Fruit fly (Drosophila melanogaster): ENCODE measurements around the gene CG17292.
A peak's percentile ranks its signal among the peaks of the same experiment; 100 is the strongest.

Gene CG17292

DNA sequence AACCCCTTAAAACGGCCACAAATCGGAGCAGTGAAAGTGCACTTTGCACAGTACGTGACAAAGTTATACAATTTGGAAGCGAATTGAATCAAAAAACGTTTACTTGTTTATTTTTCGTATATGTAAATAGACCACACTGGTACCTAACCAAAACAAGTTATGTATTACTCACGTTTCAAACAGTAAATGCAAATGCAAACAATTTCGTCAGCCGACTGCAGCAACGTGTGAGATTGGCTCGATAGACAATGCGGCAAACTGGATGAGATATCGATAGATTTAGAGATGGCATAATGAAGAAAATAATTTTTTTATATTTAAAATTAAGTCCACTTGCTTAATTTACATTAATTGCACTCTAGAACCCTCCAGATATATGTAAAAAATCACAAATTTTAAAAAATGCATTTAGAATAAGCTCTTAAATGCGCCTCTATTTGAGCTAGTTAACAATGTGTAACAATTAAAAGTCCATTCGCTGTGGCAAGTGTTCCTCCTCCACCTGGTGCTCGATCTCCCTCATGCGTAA, 11.3 kb downstream of the CG17292 start, which contains the start of gene AlaRS (continued):
- no peak for TF ChIP-seq Doc2 (GFP tag; IDR thresholded peaks at IDR 0.05)
- peak; percentile 30 for TF ChIP-seq Hmr (GFP tag; optimal IDR thresholded peaks at IDR 0.05)
- TF ChIP-seq Stat92E (GFP tag; optimal IDR thresholded peaks at IDR 0.05) = no peak
- TF ChIP-seq lov (optimal IDR thresholded peaks at IDR 0.05) = no peak
- TF ChIP-seq lov (GFP tag; IDR thresholded peaks at IDR 0.05) = no peak
- peak; percentile 23 for TF ChIP-seq Spps (tag; optimal IDR thresholded peaks at IDR 0.05)
- TF ChIP-seq CG10959 (GFP tag; IDR thresholded peaks at IDR 0.05) = no peak
- no peak for TF ChIP-seq C15 (GFP tag; IDR thresholded peaks at IDR 0.05)
- TF ChIP-seq aop (GFP tag; IDR thresholded peaks at IDR 0.05) = no peak
- TF ChIP-seq tup (GFP tag; optimal IDR thresholded peaks at IDR 0.05) = no peak
- TF ChIP-seq CG17328 (GFP tag; IDR thresholded peaks at IDR 0.05) = peak; percentile 23; the same call in 1 of the 2 replicates
- no peak for TF ChIP-seq CG4730 (GFP tag; IDR thresholded peaks at IDR 0.05)
- TF ChIP-seq twi (tag; optimal IDR thresholded peaks at IDR 0.05) = no peak
- no peak for TF ChIP-seq mirr (GFP tag; optimal IDR thresholded peaks at IDR 0.05)
- no peak for TF ChIP-seq CG8944 (GFP tag; optimal IDR thresholded peaks at IDR 0.05)
- peak; percentile 25 for TF ChIP-seq mam (GFP tag; optimal IDR thresholded peaks at IDR 0.05)
- peak; percentile 19 for TF ChIP-seq D19A (tag; optimal IDR thresholded peaks at IDR 0.05)
- no peak for TF ChIP-seq fru (optimal IDR thresholded peaks at IDR 0.05)
- TF ChIP-seq gsb-n (tag; optimal IDR thresholded peaks at IDR 0.05) = no peak
- no peak for TF ChIP-seq fd64A (GFP tag; optimal IDR thresholded peaks at IDR 0.05)
- TF ChIP-seq CG11093 (GFP tag; IDR thresholded peaks at IDR 0.05) = no peak
- no peak for TF ChIP-seq ap (GFP tag; IDR thresholded peaks at IDR 0.05)
- TF ChIP-seq Chrac-16 (GFP tag; optimal IDR thresholded peaks at IDR 0.05) = peak; percentile 16
- TF ChIP-seq Sin3A (optimal IDR thresholded peaks at IDR 0.05) = peak; percentile 3
- TF ChIP-seq CG10147 (GFP tag; optimal IDR thresholded peaks at IDR 0.05) = peak; percentile 21
- peak; percentile 59; the same call in 2 of the 3 replicates for TF ChIP-seq CG6791 (GFP tag; IDR thresholded peaks at IDR 0.05; ENCODE audit: partially characterized antibody)
- TF ChIP-seq ac (GFP tag; optimal IDR thresholded peaks at IDR 0.05) = no peak
- TF ChIP-seq ato (GFP tag; IDR thresholded peaks at IDR 0.05; ENCODE audit: partially characterized antibody) = no peak
- TF ChIP-seq CG17361 (GFP tag; IDR thresholded peaks at IDR 0.05) = peak; percentile 51; the same call in 2 of the 3 replicates
- no peak for TF ChIP-seq CG9609 (GFP tag; optimal IDR thresholded peaks at IDR 0.05)
- TF ChIP-seq CG17612 (GFP tag; IDR thresholded peaks at IDR 0.05) = no peak
- TF ChIP-seq pb (GFP tag; optimal IDR thresholded peaks at IDR 0.05) = no peak
- TF ChIP-seq Dip3 (GFP tag; optimal IDR thresholded peaks at IDR 0.05) = no peak
- no peak for TF ChIP-seq Atf6 (GFP tag; IDR thresholded peaks at IDR 0.05)
- TF ChIP-seq Deaf1 (tag; optimal IDR thresholded peaks at IDR 0.05) = peak; percentile 9
- TF ChIP-seq Fer1 (GFP tag; optimal IDR thresholded peaks at IDR 0.05) = peak; percentile 57
- no peak for TF ChIP-seq CG9817 (tag; optimal IDR thresholded peaks at IDR 0.05)
- TF ChIP-seq schlank (tag; optimal IDR thresholded peaks at IDR 0.05) = no peak
- peak; percentile 49 for TF ChIP-seq CG3281 (GFP tag; optimal IDR thresholded peaks at IDR 0.05)
- no peak for TF ChIP-seq cato (GFP tag; optimal IDR thresholded peaks at IDR 0.05; ENCODE audit: borderline replicate concordance)
- TF ChIP-seq CG7357 (GFP tag; IDR thresholded peaks at IDR 0.05) = no peak
- TF ChIP-seq Ssrp (tag; optimal IDR thresholded peaks at IDR 0.05) = peak; percentile 4
- peak; percentile 53 for TF ChIP-seq trem (tag; optimal IDR thresholded peaks at IDR 0.05)
- TF ChIP-seq CG31365 (tag; optimal IDR thresholded peaks at IDR 0.05) = no peak
- peak; percentile 26 for TF ChIP-seq pum (GFP tag; optimal IDR thresholded peaks at IDR 0.05)
- TF ChIP-seq Vsx1 (GFP tag; optimal IDR thresholded peaks at IDR 0.05) = no peak
- peak; percentile 42 for TF ChIP-seq CG11504 (tag; optimal IDR thresholded peaks at IDR 0.05)
- no peak for TF ChIP-seq CG12299 (tag; optimal IDR thresholded peaks at IDR 0.05)
- TF ChIP-seq Fer3 (tag; optimal IDR thresholded peaks at IDR 0.05) = peak; percentile 12
- TF ChIP-seq HmgD (GFP tag; optimal IDR thresholded peaks at IDR 0.05) = no peak
- TF ChIP-seq vvl (GFP tag; IDR thresholded peaks at IDR 0.05) = peak; percentile 44; the same call in 1 of the 2 replicates
- no peak for TF ChIP-seq CG18619 (GFP tag; optimal IDR thresholded peaks at IDR 0.05)
